Fruit fly (Drosophila melanogaster) whole organism, embryonic: Measurements from ENCODE around the gene CG7164.

Source experiments
- CG1233 ChIP-seq: fragments of 200-800 bp; sonication (Bioruptor generic); optimal IDR thresholded peaks from 4 replicates; lab custom pipeline; 2018; ENCODE audit warnings: missing biosample characterization, mild to moderate bottlenecking, missing genetic modification characterization
- CG14014 ChIP-seq: fragments of 200-800 bp; sonication (Bioruptor generic); IDR thresholded peaks from 2 replicates; pipeline ENCODE4 v1.3.6; 2022; ENCODE audit warnings: missing biosample characterization, missing genetic modification characterization
- CG14860 ChIP-seq: fragments of 200-800 bp; sonication (Bioruptor generic); IDR thresholded peaks from 3 replicates; pipeline ENCODE4 v1.3.6; 2022; ENCODE audit warnings: missing biosample characterization, missing genetic modification characterization; ENCODE audit not compliant: partially characterized antibody
- CG1529 ChIP-seq: fragments of 200-800 bp; sonication (Bioruptor generic); optimal IDR thresholded peaks from 3 replicates; lab custom pipeline; 2018; ENCODE audit warnings: missing biosample characterization, missing genetic modification characterization
- CG1602 ChIP-seq: fragments of 200-800 bp; sonication (Bioruptor generic); optimal IDR thresholded peaks from 3 replicates; lab custom pipeline; 2016; ENCODE audit warnings: missing biosample characterization, missing genetic modification characterization
- CG16779 ChIP-seq: fragments of 200-800 bp; sonication (Bioruptor generic); IDR thresholded peaks from 2 replicates; pipeline ENCODE4 v1.3.6; 2022; ENCODE audit warnings: missing biosample characterization, missing genetic modification characterization
- CG18262 ChIP-seq: fragments of 200-800 bp; optimal IDR thresholded peaks from 3 replicates; lab custom pipeline; 2019; ENCODE audit warnings: missing biosample characterization, mild to moderate bottlenecking, missing genetic modification characterization, moderate library complexity
- CG1832 ChIP-seq: fragments of 200-800 bp; sonication (Bioruptor generic); optimal IDR thresholded peaks from 2 replicates; lab custom pipeline; 2017; ENCODE audit warnings: missing biosample characterization, mild to moderate bottlenecking, missing genetic modification characterization, inconsistent platforms
- CG2199 ChIP-seq: fragments of 200-800 bp; sonication (Bioruptor generic); IDR thresholded peaks from 3 replicates; pipeline ENCODE4 v1.3.6; 2022; ENCODE audit warnings: missing biosample characterization, missing genetic modification characterization
- CG34422 ChIP-seq: fragments of 200-800 bp; sonication (Bioruptor generic); IDR thresholded peaks from 3 replicates; pipeline ENCODE4 v1.3.6; 2022; ENCODE audit warnings: missing biosample characterization, missing genetic modification characterization
- CG3838 ChIP-seq: fragments of 200-800 bp; sonication (Bioruptor generic); optimal IDR thresholded peaks from 3 replicates; lab custom pipeline; 2016; ENCODE audit warnings: missing biosample characterization, missing genetic modification characterization
- CG4617 ChIP-seq: fragments of 200-800 bp; sonication (Bioruptor generic); optimal IDR thresholded peaks from 3 replicates; lab custom pipeline; 2016; ENCODE audit warnings: missing biosample characterization, missing genetic modification characterization, borderline replicate concordance
- CG6654 ChIP-seq: fragments of 200-800 bp; sonication (Bioruptor generic); optimal IDR thresholded peaks from 2 replicates; lab custom pipeline; 2017; ENCODE audit warnings: missing biosample characterization, mild to moderate bottlenecking, missing genetic modification characterization
- CG7556 ChIP-seq: fragments of 200-800 bp; sonication (Bioruptor generic); optimal IDR thresholded peaks from 2 replicates; lab custom pipeline; 2017; ENCODE audit warnings: missing biosample characterization, mild to moderate bottlenecking, missing genetic modification characterization
- CG9876 ChIP-seq: fragments of 200-800 bp; sonication (Bioruptor generic); optimal IDR thresholded peaks from 2 replicates; lab custom pipeline; 2016; ENCODE audit warnings: missing biosample characterization, missing genetic modification characterization
- Dip2 ChIP-seq: fragments of 200-800 bp; sonication (Bioruptor generic); IDR thresholded peaks from 2 replicates; pipeline ENCODE4 v1.3.6; 2022; ENCODE audit warnings: missing biosample characterization, missing genetic modification characterization
- Fer2 ChIP-seq: fragments of 200-800 bp; sonication (Bioruptor generic); optimal IDR thresholded peaks from 2 replicates; lab custom pipeline; 2018; ENCODE audit warnings: missing biosample characterization, mild to moderate bottlenecking, missing genetic modification characterization, moderate library complexity
- Fer3 ChIP-seq: fragments of 200-800 bp; sonication (Bioruptor generic); optimal IDR thresholded peaks from 2 replicates; lab custom pipeline; 2018; ENCODE audit warnings: missing biosample characterization, mild to moderate bottlenecking, missing genetic modification characterization, moderate library complexity
- HHEX ChIP-seq: fragments of 200-800 bp; sonication (Bioruptor generic); optimal IDR thresholded peaks from 3 replicates; lab custom pipeline; 2017; ENCODE audit warnings: missing biosample characterization, mild to moderate bottlenecking, missing genetic modification characterization, missing genetic modification reagents
- Hmx ChIP-seq: fragments of 200-800 bp; sonication (Bioruptor generic); optimal IDR thresholded peaks from 2 replicates; lab custom pipeline; 2016; ENCODE audit warnings: missing biosample characterization, missing genetic modification characterization
- Lpt ChIP-seq: fragments of >200 bp; optimal IDR thresholded peaks from 2 replicates; lab custom pipeline; 2018; ENCODE audit warnings: missing biosample characterization, missing genetic modification characterization
- Myb ChIP-seq: fragments of 200-800 bp; sonication (Bioruptor generic); optimal IDR thresholded peaks from 2 replicates; lab custom pipeline; 2016; ENCODE audit warnings: missing biosample characterization, missing genetic modification characterization
- NC2α ChIP-seq: fragments of 200-800 bp; sonication (Bioruptor generic); optimal IDR thresholded peaks from 2 replicates; lab custom pipeline; 2016; ENCODE audit warnings: missing biosample characterization, missing genetic modification characterization
- Ptx1 ChIP-seq: fragments of 200-800 bp; sonication (Bioruptor generic); IDR thresholded peaks from 2 replicates; pipeline ENCODE4 v1.3.6; 2022; ENCODE audit warnings: missing biosample characterization, missing genetic modification characterization
- Six4 ChIP-seq: fragments of 200-800 bp; sonication (Bioruptor generic); optimal IDR thresholded peaks from 2 replicates; lab custom pipeline; 2016; ENCODE audit warnings: missing biosample characterization, missing genetic modification characterization
- Sox102F ChIP-seq: fragments of 200-800 bp; sonication (Bioruptor generic); optimal IDR thresholded peaks from 2 replicates; lab custom pipeline; 2018; ENCODE audit warnings: missing biosample characterization, mild to moderate bottlenecking, missing genetic modification characterization, moderate library complexity
- Stat92E ChIP-seq, 3 experiments: fragments of >200 bp in 2 of 3; fragments of 200-800 bp in 1 of 3; sonication (Bioruptor generic) in 1 of 3; optimal IDR thresholded peaks; 2 replicates each; lab custom pipeline; 2017 to 2019; ENCODE audit warnings: missing biosample characterization in 3 of 3, missing genetic modification characterization in 3 of 3, mild to moderate bottlenecking in 1 of 3, moderate library complexity in 1 of 3
- Trl ChIP-seq, 3 experiments: fragments of >200 bp in 2 of 3; fragments of 200-800 bp in 1 of 3; sonication (Bioruptor generic) in 1 of 3; optimal IDR thresholded peaks; 2 replicates in 1 of 3; 3 replicates in 2 of 3; lab custom pipeline; 2016 to 2017; ENCODE audit warnings: missing biosample characterization in 1 of 3, missing genetic modification characterization in 1 of 3
- Xbp1 ChIP-seq: fragments of 200-800 bp; sonication (Bioruptor generic); optimal IDR thresholded peaks from 3 replicates; lab custom pipeline; 2016; ENCODE audit warnings: missing biosample characterization, mild to moderate bottlenecking, missing genetic modification characterization
- bsh ChIP-seq, 2 experiments: fragments of 200-800 bp; sonication (Bioruptor generic); optimal IDR thresholded peaks; 2 replicates each; lab custom pipeline; 2017 to 2018; ENCODE audit warnings: mild to moderate bottlenecking in 2 of 2, missing biosample characterization in 2 of 2, missing genetic modification characterization in 2 of 2, moderate library complexity in 1 of 2
- danr ChIP-seq: fragments of 200-800 bp; sonication (Bioruptor generic); IDR thresholded peaks from 2 replicates; pipeline ENCODE4 v1.3.6; 2022; ENCODE audit warnings: missing biosample characterization, missing genetic modification characterization
- ems ChIP-seq: fragments of 200-800 bp; sonication (Bioruptor generic); optimal IDR thresholded peaks from 3 replicates; lab custom pipeline; 2016; ENCODE audit warnings: missing biosample characterization, missing genetic modification characterization
- eve ChIP-seq, 2 experiments: fragments of >200 bp; optimal IDR thresholded peaks; 2 replicates each; lab custom pipeline; 2017; ENCODE audit warnings: missing biosample characterization in 2 of 2, missing genetic modification characterization in 2 of 2
- eyg ChIP-seq: fragments of 200-800 bp; sonication (Bioruptor generic); optimal IDR thresholded peaks from 3 replicates; lab custom pipeline; 2016; ENCODE audit warnings: missing biosample characterization, missing genetic modification characterization
- grau ChIP-seq: fragments of 200-800 bp; optimal IDR thresholded peaks from 3 replicates; lab custom pipeline; 2019; ENCODE audit warnings: missing biosample characterization, mild to moderate bottlenecking, missing genetic modification characterization, moderate library complexity
- hth ChIP-seq: fragments of >200 bp; optimal IDR thresholded peaks from 2 replicates; lab custom pipeline; 2017; ENCODE audit warnings: inconsistent platforms
- insv ChIP-seq, 2 experiments: fragments of 200-800 bp; sonication (Bioruptor generic); optimal IDR thresholded peaks; 3 replicates each; lab custom pipeline; 2016 to 2018; ENCODE audit warnings: missing biosample characterization in 2 of 2, missing genetic modification characterization in 2 of 2
- inv ChIP-seq: fragments of 200-800 bp; sonication (Bioruptor generic); IDR thresholded peaks from 2 replicates; pipeline ENCODE4 v1.3.6; 2022; ENCODE audit warnings: missing biosample characterization, missing genetic modification characterization; ENCODE audit not compliant: partially characterized antibody
- jigr1 ChIP-seq: fragments of 200-800 bp; sonication (Bioruptor generic); IDR thresholded peaks from 3 replicates; pipeline ENCODE4 v1.3.6; 2022; ENCODE audit warnings: missing biosample characterization, missing genetic modification characterization
- kay ChIP-seq: fragments of 200-800 bp; sonication (Bioruptor generic); optimal IDR thresholded peaks from 2 replicates; lab custom pipeline; 2016; ENCODE audit warnings: missing biosample characterization, missing genetic modification characterization
- klu ChIP-seq: fragments of 200-800 bp; sonication (Bioruptor generic); IDR thresholded peaks from 2 replicates; pipeline ENCODE4 v1.3.6; 2022; ENCODE audit warnings: missing biosample characterization, missing genetic modification characterization
- nom ChIP-seq: fragments of 200-800 bp; sonication (Bioruptor generic); optimal IDR thresholded peaks from 2 replicates; lab custom pipeline; 2017; ENCODE audit warnings: missing biosample characterization, missing genetic modification characterization, mild to moderate bottlenecking, moderate library complexity, missing genetic modification reagents
- oc ChIP-seq: fragments of 200-800 bp; sonication (Bioruptor generic); optimal IDR thresholded peaks from 2 replicates; lab custom pipeline; 2018; ENCODE audit warnings: missing biosample characterization, mild to moderate bottlenecking, missing genetic modification characterization, moderate library complexity
- pros ChIP-seq: fragments of 200-800 bp; sonication (Bioruptor generic); optimal IDR thresholded peaks from 3 replicates; lab custom pipeline; 2019; ENCODE audit warnings: missing biosample characterization, mild to moderate bottlenecking, missing genetic modification characterization, moderate library complexity
- rib ChIP-seq: fragments of 200-800 bp; sonication (Bioruptor generic); IDR thresholded peaks from 2 replicates; pipeline ENCODE4 v1.3.6; 2022; ENCODE audit warnings: missing biosample characterization, missing genetic modification characterization
- seq ChIP-seq: fragments of 200-800 bp; sonication (Bioruptor generic); IDR thresholded peaks from 2 replicates; pipeline ENCODE4 v1.3.6; 2022; ENCODE audit warnings: missing biosample characterization, missing genetic modification characterization
- sqz ChIP-seq: fragments of 200-800 bp; sonication (Bioruptor generic); optimal IDR thresholded peaks from 3 replicates; lab custom pipeline; 2018; ENCODE audit warnings: missing biosample characterization, mild to moderate bottlenecking, missing genetic modification characterization
- sug ChIP-seq: fragments of 200-800 bp; optimal IDR thresholded peaks from 2 replicates; lab custom pipeline; 2019; ENCODE audit warnings: missing biosample characterization, mild to moderate bottlenecking, missing genetic modification characterization, moderate library complexity
- tap ChIP-seq: fragments of 200-800 bp; optimal IDR thresholded peaks from 3 replicates; lab custom pipeline; 2019; ENCODE audit warnings: missing biosample characterization, mild to moderate bottlenecking, missing genetic modification characterization, moderate library complexity
- ttk ChIP-seq: fragments of 200-800 bp; sonication (Bioruptor generic); IDR thresholded peaks from 2 replicates; pipeline ENCODE4 v2.1.2; 2022; ENCODE audit warnings: missing biosample characterization, missing genetic modification characterization
- unc-4 ChIP-seq: fragments of 200-800 bp; sonication (Bioruptor generic); IDR thresholded peaks from 2 replicates; pipeline ENCODE4 v1.3.6; 2022; ENCODE audit warnings: missing biosample characterization, missing genetic modification characterization; ENCODE audit not compliant: partially characterized antibody

The CG7164 gene

dm6 chr2L:7809699-7810088 lies 28.4 kb downstream of the CG7164 start (continued):
- TF ChIP-seq Dip2 (GFP tag; lab: Robert Waterston, UW) (no peak), unc-4 (GFP tag; lab: Robert Waterston, UW) (peak; percentile 17; the same call in 1 of the 2 replicates), Myb (GFP tag; lab: Kevin White, UChicago) (peak; percentile 39), HHEX (no peak), CG18262 (tag; lab: Kevin White, UChicago) (no peak), Stat92E (GFP tag; optimal IDR thresholded peaks at IDR 0.05; lab: Kevin White, UChicago) (no peak), CG14860 (GFP tag; lab: Robert Waterston, UW) (no peak), CG7556 (GFP tag; lab: Kevin White, UChicago) (no peak), sug (tag; lab: Kevin White, UChicago) (peak; percentile 39), jigr1 (GFP tag; lab: Robert Waterston, UW) (no peak), Xbp1 (no peak), Trl (optimal IDR thresholded peaks at IDR 0.05; lab: Kevin White, UChicago) (peak; percentile 83 to 97), Trl (GFP tag; optimal IDR thresholded peaks at IDR 0.05; lab: Kevin White, UChicago) (peak; percentile 64), pros (GFP tag; lab: Kevin White, UChicago) (peak; percentile 49), Six4 (no peak), CG1529 (GFP tag; lab: Kevin White, UChicago) (no peak), Hmx (GFP tag; lab: Kevin White, UChicago) (no peak), Sox102F (no peak), hth (lab: Kevin White, UChicago) (no peak), CG3838 (GFP tag; lab: Kevin White, UChicago) (no peak), CG2199 (peak; percentile 88; the same call in 2 of the 3 replicates), oc (no peak), NC2α (GFP tag; lab: Kevin White, UChicago) (no peak), ttk (GFP tag; lab: Robert Waterston, UW) (no peak), danr (GFP tag; lab: Robert Waterston, UW) (no peak), CG34422 (GFP tag; lab: Robert Waterston, UW) (peak; percentile 77; the same call in 1 of the 3 replicates), eve (GFP tag; optimal IDR thresholded peaks at IDR 0.05; lab: Kevin White, UChicago) (no peak), bsh (GFP tag; optimal IDR thresholded peaks at IDR 0.05; lab: Kevin White, UChicago) (no peak), CG4617 (GFP tag; lab: Kevin White, UChicago) (no peak), CG9876 (GFP tag; lab: Kevin White, UChicago) (no peak), kay (GFP tag; lab: Kevin White, UChicago) (peak; percentile 14), Fer3 (tag; lab: Kevin White, UChicago) (no peak), CG6654 (GFP tag; lab: Kevin White, UChicago) (no peak), CG14014 (GFP tag; lab: Robert Waterston, UW) (peak; percentile 19; the same call in 1 of the 2 replicates), klu (no peak), inv (GFP tag; lab: Robert Waterston, UW) (no peak), Ptx1 (GFP tag; lab: Robert Waterston, UW) (0 out of 2 replicates have a peak, but pooled peaks have one; percentile 7), Lpt (no peak), CG1233 (GFP tag; lab: Kevin White, UChicago) (no peak), grau (peak; percentile 70), insv (GFP tag; optimal IDR thresholded peaks at IDR 0.05; lab: Kevin White, UChicago) (no peak), CG16779 (no peak), nom (peak; percentile 56), CG1832 (GFP tag; lab: Kevin White, UChicago) (peak; percentile 74), tap (tag; lab: Kevin White, UChicago) (peak; percentile 20), CG1602 (GFP tag; lab: Kevin White, UChicago) (no peak), sqz (GFP tag; lab: Kevin White, UChicago) (no peak), Fer2 (no peak), rib (GFP tag; lab: Robert Waterston, UW) (peak; percentile 58), eyg (GFP tag; lab: Kevin White, UChicago) (peak; percentile 39), ems (no peak), seq (no peak)
